Worm (Caenorhabditis elegans) whole organism, L3 larva: Measurements from ENCODE around the gene srj-21.

ENCODE experiments used
- ZK546.5 ChIP-seq: sonication (generic microtip); optimal IDR thresholded peaks from 2 replicates; lab custom pipeline; 2017; ENCODE audit warnings: missing biosample characterization, missing genetic modification characterization
- aly-2 ChIP-seq: fragments of 150-350 bp; optimal IDR thresholded peaks from 2 replicates; lab custom pipeline; 2014; ENCODE audit warnings: missing biosample characterization, missing genetic modification characterization
- ama-1 ChIP-seq: fragments of 150-350 bp; optimal IDR thresholded peaks from 2 replicates; lab custom pipeline; 2018
- ceh-28 ChIP-seq: fragments of 150-350 bp; optimal IDR thresholded peaks from 2 replicates; lab custom pipeline; 2014; ENCODE audit warnings: missing biosample characterization, missing genetic modification reagents, missing genetic modification characterization
- ceh-82 ChIP-seq: fragments of 150-350 bp; optimal IDR thresholded peaks from 2 replicates; lab custom pipeline; 2014; ENCODE audit warnings: missing biosample characterization, missing genetic modification characterization
- ceh-9 ChIP-seq: sonication (generic microtip); optimal IDR thresholded peaks from 2 replicates; lab custom pipeline; 2018; ENCODE audit warnings: missing biosample characterization, missing genetic modification characterization
- egl-27 ChIP-seq: sonication (generic microtip); optimal IDR thresholded peaks from 4 replicates; lab custom pipeline; 2017; ENCODE audit warnings: missing biosample characterization, missing genetic modification reagents, missing genetic modification characterization
- elt-1 ChIP-seq: fragments of 150-350 bp; optimal IDR thresholded peaks from 2 replicates; lab custom pipeline; 2014; ENCODE audit warnings: missing biosample characterization, missing genetic modification characterization
- elt-2 ChIP-seq: sonication (generic microtip); optimal IDR thresholded peaks from 2 replicates; lab custom pipeline; 2016; ENCODE audit warnings: missing genetic modification reagents, mild to moderate bottlenecking, missing genetic modification characterization, missing compliant biosample characterization
- eor-1 ChIP-seq, 2 experiments: fragments of 150-350 bp; optimal IDR thresholded peaks; 2 replicates each; lab custom pipeline; 2014 to 2018; ENCODE audit warnings: missing biosample characterization in 2 of 2, missing genetic modification characterization in 2 of 2
- fkh-10 ChIP-seq: sonication (generic microtip); optimal IDR thresholded peaks from 2 replicates; lab custom pipeline; 2017; ENCODE audit warnings: missing biosample characterization, missing genetic modification reagents, missing genetic modification characterization
- fkh-2 ChIP-seq: fragments of 150-350 bp; optimal IDR thresholded peaks from 2 replicates; lab custom pipeline; 2014; ENCODE audit warnings: missing biosample characterization, missing genetic modification reagents, missing genetic modification characterization
- fos-1 ChIP-seq: fragments of 150-350 bp; optimal IDR thresholded peaks from 2 replicates; lab custom pipeline; 2014; ENCODE audit warnings: missing biosample characterization, missing genetic modification characterization
- jun-1 ChIP-seq: fragments of 150-350 bp; optimal IDR thresholded peaks from 2 replicates; lab custom pipeline; 2014; ENCODE audit warnings: missing biosample characterization, missing genetic modification reagents, missing genetic modification characterization
- lin-15B ChIP-seq: fragments of 150-350 bp; optimal IDR thresholded peaks from 2 replicates; lab custom pipeline; 2014; ENCODE audit warnings: missing biosample characterization, missing genetic modification characterization
- lin-39 ChIP-seq: fragments of 150-350 bp; optimal IDR thresholded peaks from 2 replicates; lab custom pipeline; 2018; ENCODE audit warnings: missing biosample characterization, missing genetic modification reagents, missing genetic modification characterization
- lsy-12 ChIP-seq: sonication (generic microtip); optimal IDR thresholded peaks from 2 replicates; lab custom pipeline; 2016; ENCODE audit warnings: mild to moderate bottlenecking, missing genetic modification characterization, missing compliant biosample characterization
- mdl-1 ChIP-seq: fragments of 150-350 bp; optimal IDR thresholded peaks from 2 replicates; lab custom pipeline; 2014; ENCODE audit warnings: missing biosample characterization, missing genetic modification characterization
- mml-1 ChIP-seq: fragments of 150-350 bp; sonication (generic microtip); optimal IDR thresholded peaks from 3 replicates; lab custom pipeline; 2014; ENCODE audit warnings: missing biosample characterization, missing genetic modification characterization
- nfya-1 ChIP-seq: sonication (generic microtip); optimal IDR thresholded peaks from 2 replicates; lab custom pipeline; 2017; ENCODE audit warnings: missing genetic modification characterization, mild to moderate bottlenecking, missing compliant biosample characterization, antibody characterized with exemption, moderate library complexity; ENCODE audit not compliant: insufficient read depth
- nhr-23 ChIP-seq: fragments of 150-350 bp; optimal IDR thresholded peaks from 2 replicates; lab custom pipeline; 2014; ENCODE audit warnings: missing biosample characterization, missing genetic modification reagents, missing genetic modification characterization
- nhr-237 ChIP-seq: fragments of 150-350 bp; optimal IDR thresholded peaks from 2 replicates; lab custom pipeline; 2014; ENCODE audit warnings: missing biosample characterization, missing genetic modification characterization
- nhr-25 ChIP-seq: sonication (generic microtip); optimal IDR thresholded peaks from 2 replicates; lab custom pipeline; 2017; ENCODE audit warnings: missing biosample characterization, missing genetic modification characterization
- nhr-43 ChIP-seq: sonication (generic microtip); optimal IDR thresholded peaks from 2 replicates; lab custom pipeline; 2016; ENCODE audit warnings: mild to moderate bottlenecking, missing genetic modification characterization, missing compliant biosample characterization; ENCODE audit not compliant: poor library complexity, severe bottlenecking
- nhr-67 ChIP-seq: fragments of 150-350 bp; optimal IDR thresholded peaks from 2 replicates; lab custom pipeline; 2014; ENCODE audit warnings: missing biosample characterization, missing genetic modification characterization
- nhr-77 ChIP-seq: fragments of 150-350 bp; optimal IDR thresholded peaks from 2 replicates; lab custom pipeline; 2014; ENCODE audit warnings: missing biosample characterization, missing genetic modification characterization
- pha-4 ChIP-seq: fragments of 150-350 bp; optimal IDR thresholded peaks from 2 replicates; lab custom pipeline; 2014; ENCODE audit warnings: missing biosample characterization, missing genetic modification reagents, missing genetic modification characterization
- pqm-1 ChIP-seq: fragments of 150-350 bp; optimal IDR thresholded peaks from 2 replicates; lab custom pipeline; 2017; ENCODE audit warnings: missing biosample characterization, missing genetic modification characterization, inconsistent platforms
- sea-2 ChIP-seq: fragments of 150-350 bp; sonication (generic microtip); optimal IDR thresholded peaks from 4 replicates; lab custom pipeline; 2014; ENCODE audit warnings: missing biosample characterization, missing genetic modification reagents, missing genetic modification characterization
- skn-1 ChIP-seq: fragments of 150-350 bp; optimal IDR thresholded peaks from 2 replicates; lab custom pipeline; 2014; ENCODE audit warnings: missing biosample characterization, missing genetic modification characterization
- snpc-4 ChIP-seq: fragments of 150-350 bp; optimal IDR thresholded peaks from 2 replicates; lab custom pipeline; 2014; ENCODE audit warnings: missing biosample characterization, missing genetic modification characterization
- unc-39 ChIP-seq: sonication (generic microtip); optimal IDR thresholded peaks from 4 replicates; lab custom pipeline; 2017; ENCODE audit warnings: missing biosample characterization, missing genetic modification characterization
- unc-62 ChIP-seq: fragments of 150-350 bp; sonication (generic microtip); optimal IDR thresholded peaks from 4 replicates; lab custom pipeline; 2014; ENCODE audit warnings: missing biosample characterization, missing genetic modification reagents, missing genetic modification characterization
- ztf-4 ChIP-seq: fragments of 150-350 bp; optimal IDR thresholded peaks from 2 replicates; lab custom pipeline; 2014; ENCODE audit warnings: missing biosample characterization, missing genetic modification characterization

The srj-21 gene

ce11 chrV:10709385-10709784 lies 35.7 kb upstream of the srj-21 start:
- TF ChIP-seq nhr-23 (no peak), ztf-4 (tag; lab: Kevin White, UChicago) (no peak), ceh-9 (tag; lab: Kevin White, UChicago) (no peak), elt-2 (tag; lab: Kevin White, UChicago) (no peak), lin-39 (tag; lab: Kevin White, UChicago) (no peak), fos-1 (no peak), jun-1 (tag; lab: Kevin White, UChicago) (no peak), eor-1 (tag; optimal IDR thresholded peaks at IDR 0.05; lab: Kevin White, UChicago) (no peak), nhr-25 (tag; lab: Kevin White, UChicago) (no peak), ceh-82 (tag; lab: Kevin White, UChicago) (no peak), ceh-28 (no peak), nhr-67 (tag; lab: Kevin White, UChicago) (no peak), skn-1 (tag; lab: Kevin White, UChicago) (no peak), fkh-10 (no peak), lin-15B (tag; lab: Kevin White, UChicago) (no peak), ama-1 (lab: Kevin White, UChicago) (no peak)

- peak; percentile 73 for TF ChIP-seq pqm-1 (tag; lab: Kevin White, UChicago)
- TF ChIP-seq nhr-23, result no peak
- TF ChIP-seq fos-1, result no peak
- TF ChIP-seq lin-39 (tag; lab: Kevin White, UChicago), result no peak
- TF ChIP-seq nhr-77, result no peak
- TF ChIP-seq ZK546.5 (tag; lab: Kevin White, UChicago), result no peak
- TF ChIP-seq lsy-12, result no peak
- no peak for TF ChIP-seq ceh-9 (tag; lab: Kevin White, UChicago)
- TF ChIP-seq nhr-67 (tag; lab: Kevin White, UChicago), result no peak
- TF ChIP-seq ztf-4 (tag; lab: Kevin White, UChicago), result no peak
- TF ChIP-seq nfya-1 (tag; lab: Kevin White, UChicago), result no peak
- no peak for TF ChIP-seq mdl-1 (tag; lab: Kevin White, UChicago)
- no peak for TF ChIP-seq elt-1
- peak; percentile 12 for TF ChIP-seq pha-4 (tag; lab: Kevin White, UChicago)
- no peak for TF ChIP-seq unc-39 (tag; lab: Kevin White, UChicago)
- TF ChIP-seq unc-62 (GFP tag; lab: Kevin White, UChicago), result no peak
- TF ChIP-seq eor-1 (tag; optimal IDR thresholded peaks at IDR 0.05; lab: Kevin White, UChicago), result no peak
- TF ChIP-seq jun-1 (tag; lab: Kevin White, UChicago), result no peak
- no peak for TF ChIP-seq ceh-82 (tag; lab: Kevin White, UChicago)
- peak; percentile 61 for TF ChIP-seq elt-2 (tag; lab: Kevin White, UChicago)
- no peak for TF ChIP-seq fkh-10
- no peak for TF ChIP-seq ama-1 (lab: Kevin White, UChicago)
- no peak for TF ChIP-seq sea-2 (GFP tag; lab: Kevin White, UChicago)
- no peak for TF ChIP-seq egl-27 (tag; lab: Kevin White, UChicago)
- TF ChIP-seq aly-2 (tag; lab: Kevin White, UChicago), result no peak
- no peak for TF ChIP-seq nhr-25 (tag; lab: Kevin White, UChicago)
Observed at ce11 chrV:10711004-10711403, 34.1 kb upstream of the srj-21 start.

ce11 chrV:10711829-10712607 lies 33.1 kb upstream of the srj-21 start:
- TF ChIP-seq lsy-12, result peak; percentile 28
- no peak for TF ChIP-seq fkh-2 (tag; lab: Kevin White, UChicago)
- no peak for TF ChIP-seq mml-1 (tag; lab: Kevin White, UChicago)
- no peak for TF ChIP-seq ztf-4 (tag; lab: Kevin White, UChicago)
- TF ChIP-seq nhr-25 (tag; lab: Kevin White, UChicago), result peak; percentile 17
- no peak for TF ChIP-seq eor-1 (tag; optimal IDR thresholded peaks at IDR 0.05; lab: Kevin White, UChicago)
- no peak for TF ChIP-seq lin-15B (tag; lab: Kevin White, UChicago)
- peak; percentile 35 for TF ChIP-seq nhr-23
- no peak for TF ChIP-seq nhr-77
- peak; percentile 34 for TF ChIP-seq nhr-43 (tag; lab: Kevin White, UChicago)
- no peak for TF ChIP-seq snpc-4 (tag; lab: Kevin White, UChicago)
- no peak for TF ChIP-seq nhr-237 (tag; lab: Kevin White, UChicago)
- TF ChIP-seq aly-2 (tag; lab: Kevin White, UChicago), result peak; percentile 55
- peak; percentile 9 for TF ChIP-seq unc-62 (GFP tag; lab: Kevin White, UChicago)

- TF ChIP-seq fkh-2 (tag; lab: Kevin White, UChicago), result no peak
- TF ChIP-seq nhr-43 (tag; lab: Kevin White, UChicago), result peak; percentile 31
- peak; percentile 3 for TF ChIP-seq nhr-23
Observed at ce11 chrV:10712608-10712900, 32.6 kb upstream of the srj-21 start.
